Worm (Caenorhabditis elegans): ENCODE results near the gene K02D10.3.

The K02D10.3 gene

DNA sequence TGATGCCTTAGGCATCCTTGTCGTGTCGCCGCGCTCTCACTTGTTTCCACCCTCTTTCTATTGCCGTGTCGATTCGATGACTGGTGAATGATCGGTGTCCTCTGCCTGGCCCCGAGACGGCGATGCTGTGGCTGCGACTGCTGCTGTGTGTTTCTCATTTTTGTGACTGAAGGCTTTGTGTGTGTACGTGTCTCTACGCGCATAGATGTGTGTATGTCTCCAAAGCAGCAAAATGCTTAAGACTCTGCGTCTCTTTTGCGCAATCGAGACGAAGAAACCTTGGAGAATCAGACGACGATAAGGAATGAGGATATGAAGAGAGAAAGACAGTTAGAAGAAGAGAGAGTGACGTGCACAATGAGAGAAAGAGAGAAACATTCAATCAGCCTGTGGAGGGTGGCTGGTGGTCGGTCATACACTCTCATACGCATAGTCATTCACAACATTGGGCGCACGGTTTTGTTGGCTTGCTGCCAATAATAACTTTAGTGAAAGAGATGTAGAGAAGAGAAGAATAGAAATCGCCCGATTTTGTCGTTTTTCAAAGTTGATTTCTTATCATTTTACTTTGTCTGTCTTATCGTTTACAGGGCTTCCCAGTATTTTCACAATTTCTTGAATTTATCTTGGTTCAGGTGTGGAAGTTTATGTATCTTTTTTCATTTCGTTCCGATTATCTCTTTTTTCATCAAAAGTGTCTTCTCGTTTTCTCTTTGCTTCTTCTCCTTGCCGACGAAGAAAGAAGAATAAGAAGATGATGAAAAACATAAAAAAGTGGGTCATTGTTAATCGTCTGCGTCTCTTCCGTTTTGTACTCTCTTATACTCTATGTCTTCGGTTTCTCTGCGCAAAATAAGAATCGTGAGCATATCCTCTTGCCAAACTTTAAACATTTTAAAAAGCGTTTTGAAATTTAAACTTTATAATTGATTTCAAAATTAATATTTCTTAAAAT, 30.4 kb upstream of the K02D10.3 start (continued):
- peak; percentile 43 to 100 for TF ChIP-seq unc-62 (GFP tag; optimal IDR thresholded peaks at IDR 0.05 in 1 of 2)
- peak; percentile 60 for TF ChIP-seq unc-62 (tag; optimal IDR thresholded peaks at IDR 0.05)
- TF ChIP-seq lir-3 (tag; optimal IDR thresholded peaks at IDR 0.05), result peak; percentile 8
- TF ChIP-seq ctbp-1 (GFP tag; IDR thresholded peaks at IDR 0.05), result peak; percentile 83
- no peak for TF ChIP-seq nhr-111 (GFP tag; optimal IDR thresholded peaks at IDR 0.05)
- peak; percentile 95 for TF ChIP-seq nhr-48 (tag; optimal IDR thresholded peaks at IDR 0.05)
- peak; percentile 64 for TF ChIP-seq zag-1 (tag; optimal IDR thresholded peaks at IDR 0.05)
- TF ChIP-seq F49E8.2 (tag; optimal IDR thresholded peaks at IDR 0.05; ENCODE audit: borderline replicate concordance), result no peak
- peak; percentile 96 for TF ChIP-seq dmd-6 (GFP tag; IDR thresholded peaks at IDR 0.05)
- TF ChIP-seq nhr-28 (tag; optimal IDR thresholded peaks at IDR 0.05), result peak; percentile 96
- no peak for TF ChIP-seq F44E2.7 (GFP tag; IDR thresholded peaks at IDR 0.05)
- TF ChIP-seq nhr-25 (tag; optimal IDR thresholded peaks at IDR 0.05; ENCODE audit: borderline replicate concordance, insufficient read depth), result peak; percentile 92
- TF ChIP-seq lim-7 (GFP tag; IDR thresholded peaks at IDR 0.05), result 0 out of 2 replicates have a peak, but pooled peaks have one; percentile 3
- TF ChIP-seq php-3 (GFP tag; IDR thresholded peaks at IDR 0.05), result no peak
- TF ChIP-seq mxl-3 (GFP tag; optimal IDR thresholded peaks at IDR 0.05), result peak; percentile 86
- peak; percentile 93 for TF ChIP-seq lin-13 (GFP tag; optimal IDR thresholded peaks at IDR 0.05)
- TF ChIP-seq daf-16 (GFP tag; optimal IDR thresholded peaks at IDR 0.05), result peak; percentile 79 to 96
- peak; percentile 82 for TF ChIP-seq daf-16 (tag; optimal IDR thresholded peaks at IDR 0.05)
- TF ChIP-seq dmd-8 (GFP tag; IDR thresholded peaks at IDR 0.05), result no peak
- peak; percentile 85 for TF ChIP-seq T26A8.4 (GFP tag; IDR thresholded peaks at IDR 0.05)
- TF ChIP-seq snpc-1.2 (GFP tag; IDR thresholded peaks at IDR 0.05), result peak; percentile 29; the same call in 1 of the 2 replicates
- TF ChIP-seq duxl-1 (tag; optimal IDR thresholded peaks at IDR 0.05; ENCODE audit: poor library complexity), result peak; percentile 57
- TF ChIP-seq R02D3.7 (tag; optimal IDR thresholded peaks at IDR 0.05), result no peak
- TF ChIP-seq lin-29 (GFP tag; IDR thresholded peaks at IDR 0.05), result peak; percentile 44; the same call in 1 of the 2 replicates
- no peak for TF ChIP-seq Y5F2A.4 (GFP tag; optimal IDR thresholded peaks at IDR 0.05)
- TF ChIP-seq attf-4 (tag; optimal IDR thresholded peaks at IDR 0.05), result peak; percentile 81
- TF ChIP-seq Y75B8A.6 (GFP tag; IDR thresholded peaks at IDR 0.05), result peak; percentile 17; the same call in 1 of the 2 replicates
- no peak; the same call in 1 of the 2 replicates for TF ChIP-seq madf-9 (GFP tag; conservative IDR thresholded peaks at IDR 0.05)
- peak; percentile 100 for TF ChIP-seq hlh-11 (tag; optimal IDR thresholded peaks at IDR 0.05)
- TF ChIP-seq F26F4.8 (GFP tag; conservative IDR thresholded peaks at IDR 0.05), result no peak
- no peak for TF ChIP-seq ZK546.5 (tag; optimal IDR thresholded peaks at IDR 0.05)
- peak; percentile 70 for TF ChIP-seq tra-1 (GFP tag; IDR thresholded peaks at IDR 0.05)
- TF ChIP-seq nhr-10 (tag; optimal IDR thresholded peaks at IDR 0.05), result peak; percentile 96
- TF ChIP-seq D1046.2 (GFP tag; IDR thresholded peaks at IDR 0.05), result no peak
- TF ChIP-seq nhr-41 (GFP tag; IDR thresholded peaks at IDR 0.05), result peak; percentile 47; the same call in 1 of the 2 replicates
- TF ChIP-seq sdz-12 (GFP tag; optimal IDR thresholded peaks at IDR 0.05), result no peak
- peak; percentile 94 for TF ChIP-seq nhr-102 (tag; optimal IDR thresholded peaks at IDR 0.05)
- peak; percentile 82 for TF ChIP-seq F37D6.2 (tag; optimal IDR thresholded peaks at IDR 0.05)
- 0 out of 2 replicates have a peak, but pooled peaks have one; percentile 12 for TF ChIP-seq arid-1 (GFP tag; conservative IDR thresholded peaks at IDR 0.05)
- TF ChIP-seq daf-19 (GFP tag; conservative IDR thresholded peaks at IDR 0.05), result 0 out of 2 replicates have a peak, but pooled peaks have one; percentile 58
- TF ChIP-seq unc-130 (GFP tag; optimal IDR thresholded peaks at IDR 0.05), result peak; percentile 27
- peak; percentile 55 for TF ChIP-seq ceh-32 (tag; optimal IDR thresholded peaks at IDR 0.05; ENCODE audit: poor library complexity)
- TF ChIP-seq spr-3 (GFP tag; optimal IDR thresholded peaks at IDR 0.05), result peak; percentile 21
- TF ChIP-seq daf-8 (GFP tag; IDR thresholded peaks at IDR 0.05), result no peak
- no peak for TF ChIP-seq lin-15B (tag; optimal IDR thresholded peaks at IDR 0.05)
- TF ChIP-seq jun-1 (tag; optimal IDR thresholded peaks at IDR 0.05), result peak; percentile 94
- no peak for TF ChIP-seq skn-1 (tag; optimal IDR thresholded peaks at IDR 0.05)
- peak; percentile 82 for TF ChIP-seq spr-1 (tag; optimal IDR thresholded peaks at IDR 0.05)

All from whole organism, L4 larva.